Fruit fly (Drosophila melanogaster) whole organism, embryonic: Measurements from ENCODE around the gene CG34278.

Experiments
- CG10147 ChIP-seq: fragments of 200-800 bp; sonication (Bioruptor generic); optimal IDR thresholded peaks from 2 replicates; lab custom pipeline; 2019; ENCODE audit warnings: missing biosample characterization, mild to moderate bottlenecking, missing genetic modification characterization, moderate library complexity
- CG10959 ChIP-seq: fragments of 200-800 bp; sonication (Bioruptor generic); IDR thresholded peaks from 2 replicates; pipeline ENCODE4 v1.3.6; 2022; ENCODE audit warnings: missing biosample characterization, missing genetic modification characterization
- CG11247 ChIP-seq: fragments of 200-800 bp; sonication (Bioruptor generic); IDR thresholded peaks from 2 replicates; pipeline ENCODE4 v1.3.6; 2022; ENCODE audit warnings: missing biosample characterization, missing genetic modification characterization
- CG11696 ChIP-seq: fragments of 200-800 bp; sonication (Bioruptor generic); IDR thresholded peaks from 2 replicates; pipeline ENCODE4 v1.3.6; 2022; ENCODE audit warnings: missing biosample characterization, missing genetic modification characterization
- CG12659 ChIP-seq: fragments of 200-800 bp; sonication (Bioruptor generic); optimal IDR thresholded peaks from 3 replicates; lab custom pipeline; 2017; ENCODE audit warnings: mild to moderate bottlenecking, missing biosample characterization, missing genetic modification reagents, missing genetic modification characterization
- CG14860 ChIP-seq: fragments of 200-800 bp; sonication (Bioruptor generic); IDR thresholded peaks from 3 replicates; pipeline ENCODE4 v1.3.6; 2022; ENCODE audit warnings: missing biosample characterization, missing genetic modification characterization; ENCODE audit not compliant: partially characterized antibody
- CG15011 ChIP-seq: fragments of 200-800 bp; sonication (Bioruptor generic); optimal IDR thresholded peaks from 3 replicates; lab custom pipeline; 2018; ENCODE audit warnings: missing biosample characterization, mild to moderate bottlenecking, missing genetic modification characterization
- CG15269 ChIP-seq: fragments of 200-800 bp; sonication (Bioruptor generic); optimal IDR thresholded peaks from 2 replicates; lab custom pipeline; 2018; ENCODE audit warnings: missing biosample characterization, mild to moderate bottlenecking, missing genetic modification characterization, moderate library complexity
- CG16815 ChIP-seq: fragments of 200-800 bp; sonication (Bioruptor generic); optimal IDR thresholded peaks from 3 replicates; lab custom pipeline; 2017; ENCODE audit warnings: missing biosample characterization, mild to moderate bottlenecking, missing genetic modification characterization
- CG17361 ChIP-seq: fragments of 200-800 bp; sonication (Bioruptor generic); IDR thresholded peaks from 3 replicates; pipeline ENCODE4 v1.3.6; 2022; ENCODE audit warnings: missing biosample characterization, missing genetic modification characterization
- CG17829 ChIP-seq: fragments of 200-800 bp; optimal IDR thresholded peaks from 2 replicates; lab custom pipeline; 2019; ENCODE audit warnings: missing biosample characterization, mild to moderate bottlenecking, missing genetic modification characterization, moderate library complexity
- CG1832 ChIP-seq: fragments of 200-800 bp; sonication (Bioruptor generic); optimal IDR thresholded peaks from 2 replicates; lab custom pipeline; 2017; ENCODE audit warnings: missing biosample characterization, mild to moderate bottlenecking, missing genetic modification characterization, inconsistent platforms
- CG30403 ChIP-seq: fragments of 200-800 bp; sonication (Bioruptor generic); optimal IDR thresholded peaks from 3 replicates; lab custom pipeline; 2016; ENCODE audit warnings: missing biosample characterization, missing genetic modification characterization
- CG3065 ChIP-seq: fragments of 200-800 bp; sonication (Bioruptor generic); optimal IDR thresholded peaks from 2 replicates; lab custom pipeline; 2016; ENCODE audit warnings: missing biosample characterization, missing genetic modification characterization
- CG3995 ChIP-seq: fragments of 200-800 bp; sonication (Bioruptor generic); optimal IDR thresholded peaks from 3 replicates; lab custom pipeline; 2016; ENCODE audit warnings: missing biosample characterization, missing genetic modification characterization
- CG4707 ChIP-seq: fragments of 200-800 bp; sonication (Bioruptor generic); optimal IDR thresholded peaks from 2 replicates; lab custom pipeline; 2018; ENCODE audit warnings: missing biosample characterization, mild to moderate bottlenecking, missing genetic modification characterization, moderate library complexity
- CG5180 ChIP-seq: fragments of 200-800 bp; sonication (Bioruptor generic); optimal IDR thresholded peaks from 3 replicates; lab custom pipeline; 2017; ENCODE audit warnings: missing biosample characterization, missing genetic modification characterization, mild to moderate bottlenecking, moderate library complexity, missing genetic modification reagents
- CG5953 ChIP-seq: fragments of 200-800 bp; sonication (Bioruptor generic); IDR thresholded peaks from 2 replicates; pipeline ENCODE4 v1.3.6; 2022; ENCODE audit warnings: missing biosample characterization, missing genetic modification characterization
- CG7271 ChIP-seq: fragments of 200-800 bp; sonication (Bioruptor generic); optimal IDR thresholded peaks from 2 replicates; lab custom pipeline; 2018; ENCODE audit warnings: missing biosample characterization, mild to moderate bottlenecking, missing genetic modification characterization, moderate library complexity
- CG7786 ChIP-seq: fragments of 200-800 bp; sonication (Bioruptor generic); optimal IDR thresholded peaks from 2 replicates; lab custom pipeline; 2016; ENCODE audit warnings: missing biosample characterization, missing genetic modification characterization
- CG7839 ChIP-seq: fragments of 200-800 bp; sonication (Bioruptor generic); optimal IDR thresholded peaks from 3 replicates; lab custom pipeline; 2018; ENCODE audit warnings: missing biosample characterization, mild to moderate bottlenecking, missing genetic modification characterization, moderate library complexity
- CG8089 ChIP-seq: fragments of 200-800 bp; sonication (Bioruptor generic); optimal IDR thresholded peaks from 3 replicates; lab custom pipeline; 2016; ENCODE audit warnings: missing biosample characterization, missing genetic modification characterization
- CG8359 ChIP-seq: fragments of 200-800 bp; sonication (Bioruptor generic); optimal IDR thresholded peaks from 2 replicates; lab custom pipeline; 2017; ENCODE audit warnings: missing biosample characterization, mild to moderate bottlenecking, missing genetic modification characterization, borderline replicate concordance
- Dbx ChIP-seq: fragments of 200-800 bp; sonication (Bioruptor generic); IDR thresholded peaks from 3 replicates; pipeline ENCODE4 v1.3.6; 2022; ENCODE audit warnings: missing biosample characterization, missing genetic modification characterization
- Deaf1 ChIP-seq: fragments of 200-800 bp; optimal IDR thresholded peaks from 3 replicates; lab custom pipeline; 2019; ENCODE audit warnings: missing biosample characterization, mild to moderate bottlenecking, missing genetic modification characterization, moderate library complexity
- Dll ChIP-seq: fragments of 200-800 bp; sonication (Bioruptor generic); IDR thresholded peaks from 4 replicates; pipeline ENCODE4 v1.3.6; 2022; ENCODE audit warnings: missing biosample characterization, missing genetic modification characterization; ENCODE audit not compliant: partially characterized antibody
- Ets65A ChIP-seq: fragments of 200-800 bp; sonication (Bioruptor generic); peaks from one replicate; lab custom pipeline; 2016; ENCODE audit warnings: missing biosample characterization, missing genetic modification characterization
- HLH3B ChIP-seq: fragments of 200-800 bp; sonication (Bioruptor generic); IDR thresholded peaks from 2 replicates; pipeline ENCODE4 v1.3.6; 2022; ENCODE audit warnings: missing biosample characterization, missing genetic modification characterization
- Hr51 ChIP-seq, 2 experiments: fragments of 200-800 bp; sonication (Bioruptor generic); optimal IDR thresholded peaks; 2 replicates in 1 of 2; 3 replicates in 1 of 2; lab custom pipeline; 2016 to 2018; ENCODE audit warnings: missing biosample characterization in 2 of 2, missing genetic modification characterization in 2 of 2, mild to moderate bottlenecking in 1 of 2, moderate library complexity in 1 of 2
- Hr78 ChIP-seq, 2 experiments: fragments of 200-800 bp in 1 of 2; fragments of >200 bp in 1 of 2; sonication (Bioruptor generic) in 1 of 2; optimal IDR thresholded peaks; 2 replicates each; lab custom pipeline; 2017 to 2019; ENCODE audit warnings: missing biosample characterization in 2 of 2, missing genetic modification characterization in 2 of 2, mild to moderate bottlenecking in 1 of 2, moderate library complexity in 1 of 2
- Kr ChIP-seq: fragments of 200-800 bp; sonication (Bioruptor generic); optimal IDR thresholded peaks from 2 replicates; lab custom pipeline; 2017; ENCODE audit warnings: missing biosample characterization, mild to moderate bottlenecking, missing genetic modification characterization
- Lim3 ChIP-seq: fragments of 200-800 bp; sonication (Bioruptor generic); IDR thresholded peaks from 2 replicates; pipeline ENCODE4 v1.3.6; 2022; ENCODE audit warnings: missing biosample characterization, missing genetic modification characterization
- MBD-R2 ChIP-seq: fragments of 200-800 bp; sonication (Bioruptor generic); IDR thresholded peaks from 2 replicates; pipeline ENCODE4 v1.3.6; 2022; ENCODE audit warnings: missing biosample characterization, missing genetic modification characterization
- Optix ChIP-seq: fragments of 200-800 bp; sonication (Bioruptor generic); IDR thresholded peaks from 3 replicates; pipeline ENCODE4 v1.3.6; 2022; ENCODE audit warnings: missing biosample characterization, missing genetic modification characterization
- Poxn ChIP-seq: fragments of 200-800 bp; sonication (Bioruptor generic); IDR thresholded peaks from 2 replicates; pipeline ENCODE4 v1.3.6; 2022; ENCODE audit warnings: missing biosample characterization, missing genetic modification characterization
- Tbp ChIP-seq: fragments of >200 bp; optimal IDR thresholded peaks from 2 replicates; lab custom pipeline; 2018; ENCODE audit warnings: missing biosample characterization, missing genetic modification characterization
- Vsx1 ChIP-seq: fragments of 200-800 bp; sonication (Bioruptor generic); optimal IDR thresholded peaks from 2 replicates; lab custom pipeline; 2017; ENCODE audit warnings: missing biosample characterization, mild to moderate bottlenecking, missing genetic modification characterization, missing genetic modification reagents
- az2 ChIP-seq: fragments of 200-800 bp; sonication (Bioruptor generic); optimal IDR thresholded peaks from 3 replicates; lab custom pipeline; 2016; ENCODE audit warnings: missing biosample characterization, missing genetic modification characterization
- bab2 ChIP-seq: fragments of 200-800 bp; sonication (Bioruptor generic); optimal IDR thresholded peaks from 2 replicates; lab custom pipeline; 2016; ENCODE audit warnings: missing biosample characterization, missing genetic modification characterization
- bbx ChIP-seq: fragments of 200-800 bp; sonication (Bioruptor generic); IDR thresholded peaks from 2 replicates; pipeline ENCODE4 v1.3.6; 2022; ENCODE audit warnings: missing biosample characterization, missing genetic modification characterization; ENCODE audit not compliant: partially characterized antibody
- crc ChIP-seq: fragments of 200-800 bp; sonication (Bioruptor generic); optimal IDR thresholded peaks from 2 replicates; lab custom pipeline; 2016; ENCODE audit warnings: missing biosample characterization, missing genetic modification characterization
- cwo ChIP-seq: fragments of 200-800 bp; sonication (Bioruptor generic); optimal IDR thresholded peaks from 3 replicates; lab custom pipeline; 2017; ENCODE audit warnings: missing biosample characterization, missing genetic modification characterization, mild to moderate bottlenecking, moderate library complexity, missing genetic modification reagents
- dan ChIP-seq: fragments of 200-800 bp; sonication (Bioruptor generic); IDR thresholded peaks from 2 replicates; pipeline ENCODE4 v1.3.6; 2022; ENCODE audit warnings: missing biosample characterization, missing genetic modification characterization
- dmrt11E ChIP-seq: fragments of 200-800 bp; sonication (Bioruptor generic); optimal IDR thresholded peaks from 3 replicates; lab custom pipeline; 2018; ENCODE audit warnings: missing biosample characterization, mild to moderate bottlenecking, missing genetic modification characterization, moderate library complexity
- gem ChIP-seq: fragments of 200-800 bp; sonication (Bioruptor generic); optimal IDR thresholded peaks from 2 replicates; lab custom pipeline; 2019; ENCODE audit warnings: missing biosample characterization, mild to moderate bottlenecking, missing genetic modification characterization, moderate library complexity
- otp ChIP-seq: fragments of 200-800 bp; sonication (Bioruptor generic); IDR thresholded peaks from 3 replicates; pipeline ENCODE4, ENCODE4 v1.3.6; 2022; ENCODE audit warnings: missing biosample characterization, missing genetic modification characterization
- stc ChIP-seq: fragments of 200-800 bp; sonication (Bioruptor generic); IDR thresholded peaks from 2 replicates; pipeline ENCODE4 v1.3.6; 2022; ENCODE audit warnings: missing biosample characterization, missing genetic modification characterization
- trem ChIP-seq: fragments of 200-800 bp; optimal IDR thresholded peaks from 3 replicates; lab custom pipeline; 2019; ENCODE audit warnings: missing biosample characterization, mild to moderate bottlenecking, missing genetic modification characterization, moderate library complexity
- vvl ChIP-seq: fragments of 200-800 bp; sonication (Bioruptor generic); IDR thresholded peaks from 2 replicates; pipeline ENCODE4 v1.3.6; 2022; ENCODE audit warnings: missing biosample characterization, missing genetic modification characterization

CG34278 gene

dm6 chr3R:17117607-17118327 lies 2.5 kb upstream of the CG34278 start (continued):
- TF ChIP-seq CG11696 (no peak), Deaf1 (tag; lab: Kevin White, UChicago) (no peak), Dll (GFP tag; lab: Robert Waterston, UW) (no peak), CG7839 (peak; percentile 40), CG12659 (GFP tag; lab: Kevin White, UChicago) (no peak), crc (GFP tag; lab: Kevin White, UChicago) (no peak), CG10959 (GFP tag; lab: Robert Waterston, UW) (no peak), CG15269 (tag; lab: Kevin White, UChicago) (no peak), Kr (GFP tag; lab: Kevin White, UChicago) (no peak), CG10147 (no peak), vvl (GFP tag; lab: Robert Waterston, UW) (0 out of 2 replicates have a peak, but pooled peaks have one; percentile 13), Dbx (GFP tag; lab: Robert Waterston, UW) (no peak), CG7271 (tag; lab: Kevin White, UChicago) (no peak), CG8089 (no peak), CG8359 (GFP tag; lab: Kevin White, UChicago) (peak; percentile 11), CG14860 (GFP tag; lab: Robert Waterston, UW) (no peak), CG1832 (GFP tag; lab: Kevin White, UChicago) (no peak), CG17361 (GFP tag; lab: Robert Waterston, UW) (peak; percentile 69; the same call in 2 of the 3 replicates), CG16815 (GFP tag; lab: Kevin White, UChicago) (peak; percentile 7), stc (GFP tag; lab: Robert Waterston, UW) (no peak), Tbp (GFP tag; lab: Kevin White, UChicago) (no peak), CG17829 (tag; lab: Kevin White, UChicago) (peak; percentile 32), dmrt11E (tag; lab: Kevin White, UChicago) (peak; percentile 62), trem (tag; lab: Kevin White, UChicago) (peak; percentile 36), MBD-R2 (GFP tag; lab: Robert Waterston, UW) (no peak), CG15011 (GFP tag; lab: Kevin White, UChicago) (no peak), bab2 (no peak), Optix (GFP tag; lab: Robert Waterston, UW) (0 out of 3 replicates have a peak, but pooled peaks have one; percentile 35), Vsx1 (GFP tag; lab: Kevin White, UChicago) (no peak), az2 (GFP tag; lab: Kevin White, UChicago) (peak; percentile 29), otp (GFP tag; lab: Robert Waterston, UW) (0 out of 3 replicates have a peak, but pooled peaks have one; percentile 35), CG11247 (GFP tag; lab: Robert Waterston, UW) (no peak), CG3065 (GFP tag; lab: Kevin White, UChicago) (no peak), Hr51 (GFP tag; optimal IDR thresholded peaks at IDR 0.05; lab: Kevin White, UChicago) (no peak), cwo (GFP tag; lab: Kevin White, UChicago) (no peak), CG5953 (GFP tag; lab: Robert Waterston, UW) (no peak), Ets65A (GFP tag; lab: Kevin White, UChicago) (no peak), Hr78 (GFP tag; optimal IDR thresholded peaks at IDR 0.05; lab: Kevin White, UChicago) (no peak), CG7786 (GFP tag; lab: Kevin White, UChicago) (no peak), bbx (GFP tag; lab: Robert Waterston, UW) (no peak), Poxn (no peak), Lim3 (GFP tag; lab: Robert Waterston, UW) (no peak), CG5180 (GFP tag; lab: Kevin White, UChicago) (no peak), dan (GFP tag; lab: Robert Waterston, UW) (no peak), CG3995 (GFP tag; lab: Kevin White, UChicago) (no peak), HLH3B (GFP tag; lab: Robert Waterston, UW) (no peak), CG4707 (no peak), gem (tag; lab: Kevin White, UChicago) (peak; percentile 62), CG30403 (GFP tag; lab: Kevin White, UChicago) (peak; percentile 37)
